Fruit fly (Drosophila melanogaster) whole organism, prepupa: ENCODE measurements around the gene APC7.

Experiments
- CG10669 ChIP-seq: fragments of 200-800 bp; sonication (Bioruptor generic); optimal IDR thresholded peaks from 3 replicates; lab custom pipeline; 2018; ENCODE audit warnings: missing biosample characterization, mild to moderate bottlenecking, missing genetic modification characterization, moderate library complexity
- CG16779 ChIP-seq: fragments of 200-800 bp; sonication (Bioruptor generic); optimal IDR thresholded peaks from 3 replicates; lab custom pipeline; 2017; ENCODE audit warnings: missing biosample characterization, mild to moderate bottlenecking, missing genetic modification characterization

DNA sequence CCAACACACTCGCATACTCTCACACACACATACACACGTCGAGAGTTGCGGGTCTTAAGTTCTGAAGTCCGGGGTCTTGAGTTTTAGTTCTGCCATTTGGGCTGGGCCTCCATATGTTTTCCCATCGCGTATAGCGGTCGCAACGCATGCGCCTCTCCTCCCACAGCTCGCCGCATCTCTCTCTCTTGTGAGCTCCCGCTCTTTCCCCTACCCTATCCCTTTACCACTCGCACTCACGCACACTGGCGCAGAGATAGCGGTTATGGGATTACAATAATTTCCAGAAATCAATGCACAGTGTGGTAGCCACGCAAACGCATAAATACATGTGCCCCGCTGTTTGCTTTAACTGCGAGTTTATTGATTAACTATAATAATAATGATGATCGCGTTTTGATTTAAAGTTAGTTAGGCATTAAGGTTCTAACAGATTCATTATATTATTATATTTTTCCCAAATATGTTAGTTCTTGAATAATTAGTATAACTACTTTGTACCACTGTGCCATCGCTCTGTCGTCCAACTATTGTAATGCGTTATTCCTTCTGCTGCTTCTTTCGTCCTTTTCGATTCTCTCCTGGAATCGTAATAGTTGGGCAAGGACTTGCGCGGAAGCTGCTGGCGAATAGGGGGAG, 4.9 kb downstream of the APC7 start:
- peak; percentile 83 for TF ChIP-seq CG16779 (tag; lab: Kevin White, UChicago)
- peak; percentile 93 for TF ChIP-seq CG10669
